Fruit fly (Drosophila melanogaster): Measurements from ENCODE around the gene Cpr66D.

DNA sequence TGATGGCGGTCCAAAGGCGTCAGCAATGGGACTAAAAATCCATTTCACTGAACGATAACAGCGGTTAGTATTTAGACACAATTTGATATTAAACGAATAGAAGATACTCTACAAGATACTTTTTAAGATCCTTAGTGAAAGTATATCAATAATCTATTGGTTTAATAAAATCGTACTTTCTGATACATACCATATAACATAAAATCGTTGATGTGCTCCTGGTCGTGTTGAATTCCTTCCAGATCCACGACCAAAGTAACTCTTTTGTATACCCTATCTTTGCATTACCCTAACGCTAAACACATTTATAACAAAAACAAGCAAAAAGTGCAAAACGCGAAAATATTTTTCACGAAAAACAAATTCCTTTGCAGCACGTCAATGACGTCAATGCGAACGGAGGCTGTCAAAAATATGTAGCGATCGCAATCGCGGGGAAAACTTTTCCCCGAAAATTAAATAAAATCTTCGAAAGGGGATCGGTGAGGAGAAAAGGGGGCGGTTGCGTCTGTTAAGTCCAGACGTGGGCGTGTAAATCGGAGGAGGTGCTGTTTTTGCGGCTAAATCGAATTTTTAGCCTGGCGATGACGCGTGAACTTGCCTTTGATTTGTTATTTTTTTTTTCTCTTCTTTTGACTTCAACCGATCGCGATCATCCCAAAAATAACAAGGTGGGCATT lies 15.1 kb downstream of the Cpr66D start:
- no peak for TF ChIP-seq CG33017 (tag; optimal IDR thresholded peaks at IDR 0.05)
- no peak for TF ChIP-seq pad (GFP tag; optimal IDR thresholded peaks at IDR 0.05)
- no peak for TF ChIP-seq toe (GFP tag; optimal IDR thresholded peaks at IDR 0.05)
- no peak for TF ChIP-seq CG5204 (GFP tag; optimal IDR thresholded peaks at IDR 0.05)
- TF ChIP-seq kay (GFP tag; ENCODE audit: borderline replicate concordance), result no peak
- no peak for TF ChIP-seq Mnt (GFP tag; optimal IDR thresholded peaks at IDR 0.05)

Measured in whole organism, adult.